Worm (Caenorhabditis elegans): ENCODE data around the gene R09E10.5.

R09E10.5 gene

ce11 chrIV:10245666-10246210 lies 56.4 kb downstream of the R09E10.5 start, which contains the start of gene F01G10.10:
F01G10.10 (plus strand) TSS chrIV:10246160.
- TF ChIP-seq spr-1 (tag; optimal IDR thresholded peaks at IDR 0.05) (peak; percentile 5), snpc-4 (tag; optimal IDR thresholded peaks at IDR 0.05) (no peak), daf-12 (tag; optimal IDR thresholded peaks at IDR 0.05) (no peak), duxl-1 (tag; optimal IDR thresholded peaks at IDR 0.05; ENCODE audit: poor library complexity) (no peak), madf-5 (GFP tag; IDR thresholded peaks at IDR 0.05) (no peak), arid-1 (GFP tag; conservative IDR thresholded peaks at IDR 0.05) (0 out of 2 replicates have a peak, but pooled peaks have one; percentile 60), daf-16 (GFP tag; optimal IDR thresholded peaks at IDR 0.05) (no peak), daf-16 (tag; optimal IDR thresholded peaks at IDR 0.05) (peak; percentile 12), dpl-1 (GFP tag; optimal IDR thresholded peaks at IDR 0.05) (peak; percentile 5), ces-1 (GFP tag; optimal IDR thresholded peaks at IDR 0.05) (no peak), nhr-42 (GFP tag; IDR thresholded peaks at IDR 0.05) (no peak), ama-1 (optimal IDR thresholded peaks at IDR 0.05) (peak; percentile 59), zag-1 (tag; optimal IDR thresholded peaks at IDR 0.05) (no peak), nhr-10 (tag; optimal IDR thresholded peaks at IDR 0.05) (no peak), unc-39 (tag; optimal IDR thresholded peaks at IDR 0.05) (no peak), hif-1 (tag; optimal IDR thresholded peaks at IDR 0.05) (no peak), T20F7.1 (GFP tag; optimal IDR thresholded peaks at IDR 0.05) (peak; percentile 40), vab-7 (GFP tag; IDR thresholded peaks at IDR 0.05) (no peak), lsy-2 (tag; optimal IDR thresholded peaks at IDR 0.05) (no peak), ztf-11 (tag; optimal IDR thresholded peaks at IDR 0.05) (no peak), ceh-62 (tag; optimal IDR thresholded peaks at IDR 0.05) (no peak), mep-1 (tag; optimal IDR thresholded peaks at IDR 0.05) (peak; percentile 40), ceh-28 (tag; optimal IDR thresholded peaks at IDR 0.05) (no peak), T26A8.4 (GFP tag; IDR thresholded peaks at IDR 0.05) (peak; percentile 36; the same call in 1 of the 2 replicates), mdt-29 (GFP tag; IDR thresholded peaks at IDR 0.05) (no peak), pqm-1 (tag; optimal IDR thresholded peaks at IDR 0.05) (no peak), ctbp-1 (GFP tag; IDR thresholded peaks at IDR 0.05) (no peak), hlh-11 (tag; optimal IDR thresholded peaks at IDR 0.05) (peak; percentile 9), unc-62 (GFP tag; optimal IDR thresholded peaks at IDR 0.05 in 1 of 2) (no peak), unc-62 (tag; optimal IDR thresholded peaks at IDR 0.05) (no peak), dmd-8 (GFP tag; IDR thresholded peaks at IDR 0.05) (0 out of 2 replicates have a peak, but pooled peaks have one; percentile 4), set-16 (GFP tag; IDR thresholded peaks at IDR 0.05) (no peak), ZK337.2 (GFP tag; IDR thresholded peaks at IDR 0.05) (no peak), dmd-9 (GFP tag; IDR thresholded peaks at IDR 0.05) (no peak), nhr-102 (tag; optimal IDR thresholded peaks at IDR 0.05) (peak; percentile 25), spr-3 (GFP tag; optimal IDR thresholded peaks at IDR 0.05) (no peak), unc-130 (GFP tag; optimal IDR thresholded peaks at IDR 0.05) (no peak), F49E8.2 (tag; optimal IDR thresholded peaks at IDR 0.05; ENCODE audit: borderline replicate concordance) (no peak), zip-2 (tag; optimal IDR thresholded peaks at IDR 0.05) (no peak), ceh-32 (tag; optimal IDR thresholded peaks at IDR 0.05; ENCODE audit: poor library complexity) (no peak), nhr-111 (GFP tag; optimal IDR thresholded peaks at IDR 0.05) (peak; percentile 13), ceh-44 (GFP tag; IDR thresholded peaks at IDR 0.05) (no peak), lin-15B (tag; optimal IDR thresholded peaks at IDR 0.05) (no peak), nhr-6 (tag; optimal IDR thresholded peaks at IDR 0.05) (no peak), tra-1 (GFP tag; IDR thresholded peaks at IDR 0.05) (peak; percentile 41; the same call in 1 of the 2 replicates), F10B5.3 (tag; optimal IDR thresholded peaks at IDR 0.05) (no peak), madf-9 (GFP tag; conservative IDR thresholded peaks at IDR 0.05) (no peak), F44E2.7 (GFP tag; IDR thresholded peaks at IDR 0.05) (no peak), daf-19 (GFP tag; conservative IDR thresholded peaks at IDR 0.05) (no peak), egl-43 (GFP tag; IDR thresholded peaks at IDR 0.05) (peak; percentile 42; the same call in 1 of the 2 replicates), mdl-1 (tag; optimal IDR thresholded peaks at IDR 0.05) (peak in 1 of 2 experiments; percentile 16), mxl-3 (GFP tag; optimal IDR thresholded peaks at IDR 0.05) (peak; percentile 2)
